Fruit fly (Drosophila melanogaster): ENCODE data around the gene Nrt.

DNA sequence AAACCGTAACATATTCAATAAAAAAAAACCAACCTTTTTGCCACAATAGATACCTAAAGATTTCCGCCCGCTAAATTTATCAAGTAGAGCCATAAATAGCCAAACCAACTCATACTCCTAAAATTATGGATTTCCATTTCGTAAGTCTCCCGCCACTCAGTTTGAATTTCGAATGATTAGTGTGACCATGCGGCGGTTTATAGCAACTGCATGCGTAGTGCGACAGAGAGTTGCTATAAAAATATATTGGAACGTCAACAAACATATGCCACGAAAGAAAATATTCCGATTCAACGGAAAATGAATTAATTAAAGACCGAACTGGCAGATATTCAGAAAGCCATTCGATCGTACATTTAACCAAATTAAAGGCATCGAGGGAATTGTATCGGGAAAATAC, 16.9 kb downstream of the Nrt start, which contains the start of gene CG9706:
- no peak for TF ChIP-seq D1 (tag; optimal IDR thresholded peaks at IDR 0.05)
- TF ChIP-seq rn (GFP tag; IDR thresholded peaks at IDR 0.05) = no peak
- no peak for TF ChIP-seq CG32121 (GFP tag; IDR thresholded peaks at IDR 0.05)
- TF ChIP-seq CG10348 (GFP tag; IDR thresholded peaks at IDR 0.05) = no peak
- TF ChIP-seq CG4496 (GFP tag; IDR thresholded peaks at IDR 0.05) = no peak
- no peak for TF ChIP-seq CG9948 (tag; optimal IDR thresholded peaks at IDR 0.05)
- TF ChIP-seq Snoo (tag; optimal IDR thresholded peaks at IDR 0.05) = no peak
- TF ChIP-seq EcR (GFP tag; optimal IDR thresholded peaks at IDR 0.05) = no peak
